Worm (Caenorhabditis elegans) whole organism, late embryonic: ENCODE results near the gene F54F7.10.

Experiments used
- C08G9.2 ChIP-seq: sonication (generic microtip); optimal IDR thresholded peaks from 2 replicates; lab custom pipeline; 2016; ENCODE audit warnings: mild to moderate bottlenecking, missing genetic modification characterization, moderate library complexity, missing compliant biosample characterization
- F13H6.1 ChIP-seq: sonication (generic microtip); optimal IDR thresholded peaks from 2 replicates; lab custom pipeline; 2016; ENCODE audit warnings: missing genetic modification characterization, missing compliant biosample characterization
- K02D7.2 ChIP-seq: sonication (generic microtip); optimal IDR thresholded peaks from 2 replicates; lab custom pipeline; 2017; ENCODE audit warnings: mild to moderate bottlenecking, missing genetic modification characterization, missing compliant biosample characterization
- Y22D7AL.16 ChIP-seq: sonication (generic microtip); optimal IDR thresholded peaks from 2 replicates; lab custom pipeline; 2016; ENCODE audit warnings: missing genetic modification characterization, missing compliant biosample characterization
- ahr-1 ChIP-seq: sonication (generic microtip); optimal IDR thresholded peaks from 2 replicates; lab custom pipeline; 2016; ENCODE audit warnings: missing genetic modification characterization, missing compliant biosample characterization
- ama-1 ChIP-seq: fragments of 150-350 bp; optimal IDR thresholded peaks from 2 replicates; lab custom pipeline; 2014
- ceh-14 ChIP-seq: sonication (generic microtip); optimal IDR thresholded peaks from 2 replicates; lab custom pipeline; 2016; ENCODE audit warnings: missing genotype, missing genetic modification characterization, missing compliant biosample characterization
- ceh-19 ChIP-seq: fragments of 200-800 bp; sonication (Bioruptor generic); optimal IDR thresholded peaks from 2 replicates; lab custom pipeline; 2018; ENCODE audit warnings: mild to moderate bottlenecking, missing genetic modification characterization, missing compliant biosample characterization
- ceh-22 ChIP-seq: sonication (generic microtip); optimal IDR thresholded peaks from 2 replicates; lab custom pipeline; 2017; ENCODE audit warnings: missing biosample characterization, missing genetic modification characterization
- ceh-30 ChIP-seq: fragments of 150-350 bp; optimal IDR thresholded peaks from 2 replicates; lab custom pipeline; 2014; ENCODE audit warnings: missing biosample characterization, missing genetic modification characterization
- ceh-31 ChIP-seq: sonication (generic microtip); optimal IDR thresholded peaks from 2 replicates; lab custom pipeline; 2016; ENCODE audit warnings: missing genetic modification characterization, missing compliant biosample characterization
- ceh-45 ChIP-seq: fragments of 200-800 bp; sonication (Bioruptor generic); IDR thresholded peaks from 2 replicates; pipeline ENCODE4 v1.3.6; 2022; ENCODE audit warnings: missing genetic modification reagents, missing genetic modification characterization, missing compliant biosample characterization
- ceh-6 ChIP-seq: fragments of 200-800 bp; sonication (Bioruptor generic); optimal IDR thresholded peaks from 2 replicates; lab custom pipeline; 2018; ENCODE audit warnings: mild to moderate bottlenecking, missing genetic modification characterization, missing compliant biosample characterization
- che-1 ChIP-seq: sonication (generic microtip); optimal IDR thresholded peaks from 2 replicates; lab custom pipeline; 2016; ENCODE audit warnings: mild to moderate bottlenecking, missing genetic modification characterization, missing compliant biosample characterization
- elt-2 ChIP-seq: sonication (generic microtip); optimal IDR thresholded peaks from 2 replicates; lab custom pipeline; 2016; ENCODE audit warnings: missing genetic modification reagents, missing genetic modification characterization, missing compliant biosample characterization
- elt-4 ChIP-seq: sonication (generic microtip); optimal IDR thresholded peaks from 2 replicates; lab custom pipeline; 2016; ENCODE audit warnings: missing genetic modification characterization, missing compliant biosample characterization
- fax-1 ChIP-seq: sonication (generic microtip); optimal IDR thresholded peaks from 2 replicates; lab custom pipeline; 2016; ENCODE audit warnings: missing genotype, missing genetic modification characterization, missing compliant biosample characterization
- gmeb-2 ChIP-seq: sonication (generic microtip); optimal IDR thresholded peaks from 2 replicates; lab custom pipeline; 2016; ENCODE audit warnings: missing genetic modification characterization, inconsistent platforms, missing compliant biosample characterization
- hlh-15 ChIP-seq: sonication (generic microtip); optimal IDR thresholded peaks from 2 replicates; lab custom pipeline; 2016; ENCODE audit warnings: missing genetic modification characterization, missing compliant biosample characterization
- hlh-6 ChIP-seq: sonication (generic microtip); optimal IDR thresholded peaks from 2 replicates; lab custom pipeline; 2016; ENCODE audit warnings: missing genotype, missing genetic modification characterization, missing compliant biosample characterization
- hlh-8 ChIP-seq: sonication (generic microtip); optimal IDR thresholded peaks from 2 replicates; lab custom pipeline; 2016; ENCODE audit warnings: missing genotype, missing genetic modification characterization, missing compliant biosample characterization
- lim-6 ChIP-seq: sonication (generic microtip); optimal IDR thresholded peaks from 2 replicates; lab custom pipeline; 2016; ENCODE audit warnings: missing genetic modification characterization, missing compliant biosample characterization
- lin-11 ChIP-seq: fragments of 200-800 bp; sonication (Bioruptor generic); optimal IDR thresholded peaks from 2 replicates; lab custom pipeline; 2018; ENCODE audit warnings: mild to moderate bottlenecking, missing genetic modification characterization, missing compliant biosample characterization
- nhr-11 ChIP-seq: fragments of 150-350 bp; optimal IDR thresholded peaks from 2 replicates; lab custom pipeline; 2014; ENCODE audit warnings: missing biosample characterization, missing genetic modification characterization
- nhr-232 ChIP-seq: sonication (generic microtip); optimal IDR thresholded peaks from 2 replicates; lab custom pipeline; 2016; ENCODE audit warnings: missing genetic modification characterization, missing compliant biosample characterization
- npax-4 ChIP-seq: sonication (generic microtip); optimal IDR thresholded peaks from 2 replicates; lab custom pipeline; 2016; ENCODE audit warnings: missing genetic modification characterization, missing compliant biosample characterization
- odd-2 ChIP-seq: sonication (generic microtip); optimal IDR thresholded peaks from 2 replicates; lab custom pipeline; 2017; ENCODE audit warnings: antibody characterized with exemption, mild to moderate bottlenecking, missing genetic modification characterization, missing compliant biosample characterization
- pros-1 ChIP-seq: fragments of 150-350 bp; optimal IDR thresholded peaks from 2 replicates; lab custom pipeline; 2014; ENCODE audit warnings: missing biosample characterization, missing genetic modification reagents, missing genetic modification characterization
- sdc-2 ChIP-seq: sonication (generic microtip); optimal IDR thresholded peaks from 2 replicates; lab custom pipeline; 2016; ENCODE audit warnings: missing genotype, missing genetic modification characterization, missing compliant biosample characterization
- sox-4 ChIP-seq: sonication (generic microtip); optimal IDR thresholded peaks from 2 replicates; lab custom pipeline; 2017; ENCODE audit warnings: mild to moderate bottlenecking, missing genetic modification characterization, inconsistent platforms, missing compliant biosample characterization
- syd-9 ChIP-seq: sonication (generic microtip); optimal IDR thresholded peaks from 2 replicates; lab custom pipeline; 2016; ENCODE audit warnings: mild to moderate bottlenecking, missing genetic modification characterization, moderate library complexity, missing compliant biosample characterization
- tbx-7 ChIP-seq: sonication (generic microtip); optimal IDR thresholded peaks from 2 replicates; lab custom pipeline; 2016; ENCODE audit warnings: missing genotype, missing genetic modification characterization, missing compliant biosample characterization
- ttx-3 ChIP-seq: sonication (generic microtip); optimal IDR thresholded peaks from 2 replicates; lab custom pipeline; 2016; ENCODE audit warnings: missing genetic modification reagents, missing genetic modification characterization, missing compliant biosample characterization
- unc-42 ChIP-seq: sonication (generic microtip); optimal IDR thresholded peaks from 2 replicates; lab custom pipeline; 2016; ENCODE audit warnings: missing genotype, missing genetic modification characterization, missing compliant biosample characterization
- unc-55 ChIP-seq: sonication (generic microtip); optimal IDR thresholded peaks from 2 replicates; lab custom pipeline; 2017; ENCODE audit warnings: missing biosample characterization, missing genetic modification reagents, missing genetic modification characterization
- ztf-16 ChIP-seq: sonication (generic microtip); optimal IDR thresholded peaks from 2 replicates; lab custom pipeline; 2017; ENCODE audit warnings: missing genetic modification characterization, missing compliant biosample characterization

The F54F7.10 gene

ce11 chrX:11885577-11885976, 22.2 kb downstream of the F54F7.10 start, which contains the start of gene Y62H9A.7:
Y62H9A.7 (minus strand) TSS chrX:11885677.
- no peak for TF ChIP-seq npax-4 (tag; lab: Kevin White, UChicago)
- TF ChIP-seq hlh-15 (tag; lab: Kevin White, UChicago) = no peak
- no peak for TF ChIP-seq hlh-6 (tag; lab: Kevin White, UChicago)
- TF ChIP-seq tbx-7 = no peak
- TF ChIP-seq ceh-6 = no peak
- TF ChIP-seq fax-1 (tag; lab: Kevin White, UChicago) = no peak
- TF ChIP-seq gmeb-2 (tag; lab: Kevin White, UChicago) = no peak
- TF ChIP-seq F13H6.1 (tag; lab: Kevin White, UChicago) = no peak
- TF ChIP-seq pros-1 = no peak
- no peak for TF ChIP-seq lim-6 (tag; lab: Kevin White, UChicago)
- TF ChIP-seq sox-4 = no peak
- TF ChIP-seq nhr-11 = no peak
- no peak for TF ChIP-seq ttx-3 (tag; lab: Kevin White, UChicago)
- no peak for TF ChIP-seq syd-9
- no peak for TF ChIP-seq ztf-16 (tag; lab: Kevin White, UChicago)
- no peak for TF ChIP-seq che-1 (tag; lab: Kevin White, UChicago)
- no peak for TF ChIP-seq nhr-232 (tag; lab: Kevin White, UChicago)
- TF ChIP-seq odd-2 (tag; lab: Kevin White, UChicago) = no peak
- TF ChIP-seq ama-1 (lab: Kevin White, UChicago) = no peak
- TF ChIP-seq ceh-31 (tag; lab: Kevin White, UChicago) = no peak

DNA sequence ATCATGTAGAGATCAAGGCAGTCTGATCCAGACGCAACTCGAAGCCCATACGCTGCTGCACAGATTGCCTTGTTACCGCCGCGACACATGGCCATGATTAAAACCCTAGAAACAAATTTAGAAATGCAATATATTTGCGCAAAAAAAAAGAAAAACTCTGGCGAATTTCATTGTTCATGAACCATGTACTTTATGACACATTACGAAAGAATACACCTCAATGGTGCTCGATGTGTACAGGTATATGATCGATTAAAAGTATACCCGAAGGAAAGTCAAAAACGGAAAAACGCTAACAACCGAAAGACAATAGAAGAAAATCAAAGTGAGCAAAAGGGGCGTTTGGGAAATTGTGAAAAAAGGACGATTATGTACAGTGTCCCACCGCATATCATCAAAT, 28.9 kb downstream of the F54F7.10 start, which contains the start of gene Y62H9A.8:
Y62H9A.8 (minus strand) TSS at position 101 of the 400 bp plus-strand sequence.
- TF ChIP-seq ceh-45 (GFP tag; lab: Robert Waterston, UW) (no peak), elt-2 (tag; lab: Kevin White, UChicago) (no peak)

- TF ChIP-seq nhr-232 (tag; lab: Kevin White, UChicago) = no peak
- TF ChIP-seq, all 69 proteins: peak for 0
These were observed 33.3 kb downstream of the F54F7.10 start for ce11 chrX:11896708-11897107.

DNA sequence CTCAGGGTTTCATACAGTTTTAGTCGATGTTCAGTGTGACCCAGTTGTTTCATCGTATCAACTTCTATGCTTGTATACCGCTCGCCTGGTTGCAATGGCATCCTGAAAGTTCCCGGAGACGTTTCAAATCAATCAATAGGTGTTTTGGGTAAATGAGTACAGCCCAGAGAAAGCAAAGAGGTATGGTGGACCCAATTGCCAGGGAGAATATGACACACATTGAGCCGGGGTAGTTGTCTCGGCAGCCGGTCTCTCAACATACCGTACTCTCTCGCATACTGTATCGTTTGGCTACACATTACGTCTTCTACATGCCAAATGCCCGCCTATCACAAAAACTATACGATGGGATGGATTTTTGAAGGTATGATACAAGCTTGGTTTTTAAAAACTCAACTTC, 34.6 kb downstream of the F54F7.10 start, which contains the start of gene Y62H9A.9:
Y62H9A.9 (minus strand) TSS at position 101 of the 400 bp plus-strand sequence.
- TF ChIP-seq elt-4 (no peak), fax-1 (tag; lab: Kevin White, UChicago) (no peak), F13H6.1 (tag; lab: Kevin White, UChicago) (no peak)

- peak; percentile 28 for TF ChIP-seq unc-42 (tag; lab: Kevin White, UChicago)
- no peak for TF ChIP-seq lin-11
- peak; percentile 97 for TF ChIP-seq sdc-2 (tag; lab: Kevin White, UChicago)
- peak; percentile 46 for TF ChIP-seq ceh-31 (tag; lab: Kevin White, UChicago)
- TF ChIP-seq hlh-8 = no peak
These were observed 35.6 kb downstream of the F54F7.10 start for ce11 chrX:11899031-11899430.

DNA sequence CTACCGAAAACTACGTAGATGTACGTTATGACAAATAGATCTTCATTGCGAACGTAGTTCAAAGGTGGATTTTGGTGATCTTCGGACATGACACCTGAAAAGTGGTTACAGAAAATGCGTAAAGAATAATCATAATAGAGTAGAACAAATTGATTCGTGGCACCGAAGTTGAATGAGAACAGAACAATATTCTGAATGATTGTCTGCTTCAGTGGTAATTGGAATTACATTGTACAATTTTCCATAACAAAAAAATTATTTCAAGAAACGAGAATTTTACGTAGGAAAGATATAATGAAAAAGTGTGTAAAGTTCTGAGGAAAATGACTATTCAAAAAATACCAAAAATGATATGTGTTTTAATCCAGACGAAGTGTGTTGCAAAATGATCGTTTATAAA, 39.3 kb downstream of the F54F7.10 start, which contains the start of gene Y62H9A.10:
Y62H9A.10 (minus strand) TSS at position 101 of the 400 bp plus-strand sequence.
- TF ChIP-seq K02D7.2 (tag; lab: Kevin White, UChicago) = no peak
- no peak for TF ChIP-seq nhr-11
- TF ChIP-seq syd-9 = no peak
- TF ChIP-seq che-1 (tag; lab: Kevin White, UChicago) = no peak
- no peak for TF ChIP-seq ceh-19 (GFP tag; lab: Kevin White, UChicago)
- TF ChIP-seq C08G9.2 (tag; lab: Kevin White, UChicago) = no peak
- no peak for TF ChIP-seq ceh-22
- TF ChIP-seq ahr-1 = no peak
- no peak for TF ChIP-seq ceh-14 (tag; lab: Kevin White, UChicago)
- TF ChIP-seq Y22D7AL.16 (tag; lab: Kevin White, UChicago) = no peak
- TF ChIP-seq hlh-15 (tag; lab: Kevin White, UChicago) = no peak
- no peak for TF ChIP-seq ama-1 (lab: Kevin White, UChicago)
- TF ChIP-seq elt-4 = no peak
- TF ChIP-seq unc-55 (GFP tag; lab: Kevin White, UChicago) = no peak
- no peak for TF ChIP-seq unc-42 (tag; lab: Kevin White, UChicago)
- no peak for TF ChIP-seq ceh-30
- no peak for TF ChIP-seq npax-4 (tag; lab: Kevin White, UChicago)
- TF ChIP-seq fax-1 (tag; lab: Kevin White, UChicago) = no peak
